Worm (Caenorhabditis elegans): ENCODE measurements around the gene F59A7.14.

DNA sequence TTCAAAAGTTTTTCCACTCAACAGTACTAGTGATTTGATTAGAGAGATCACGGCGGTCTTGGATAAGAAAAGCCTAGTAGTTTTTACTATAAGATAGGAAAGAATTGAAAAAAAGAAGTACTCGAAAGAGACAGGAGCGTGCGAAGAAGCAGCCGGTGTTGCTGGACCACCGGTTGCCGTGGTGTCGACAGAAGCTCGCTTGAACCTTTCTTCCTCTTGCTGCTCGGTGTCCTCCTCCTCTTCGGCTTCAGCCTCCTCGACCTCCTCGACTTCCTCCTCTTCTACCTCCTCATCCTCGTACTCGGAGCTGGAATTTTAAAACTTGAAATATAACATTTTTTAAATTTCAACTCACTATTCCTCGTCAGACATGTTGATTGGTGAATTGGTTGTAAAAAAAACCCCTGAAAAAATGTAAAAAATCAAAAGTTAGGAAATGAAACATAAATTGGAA is 26.2 kb upstream of the F59A7.14 start, which contains the start of gene tnt-4:
- TF ChIP-seq nhr-11 (tag; optimal IDR thresholded peaks at IDR 0.05) (no peak), R02D3.7 (tag; optimal IDR thresholded peaks at IDR 0.05) (no peak), dmd-6 (GFP tag; IDR thresholded peaks at IDR 0.05) (no peak), egl-27 (tag; optimal IDR thresholded peaks at IDR 0.05) (no peak), hmg-1.1 (GFP tag; IDR thresholded peaks at IDR 0.05) (no peak), nhr-237 (tag; optimal IDR thresholded peaks at IDR 0.05) (no peak), lin-13 (GFP tag; optimal IDR thresholded peaks at IDR 0.05) (no peak), arid-1 (GFP tag; conservative IDR thresholded peaks at IDR 0.05) (no peak)

Data from whole organism, L4 larva.